Worm (Caenorhabditis elegans) whole organism, L1 larva: Measurements from ENCODE around the gene mmad-1.

Source experiments
- C16A3.4 ChIP-seq: fragments of 150-350 bp; optimal IDR thresholded peaks from 2 replicates; lab custom pipeline; 2014; ENCODE audit warnings: missing biosample characterization, missing genetic modification characterization
- efl-3 ChIP-seq: fragments of 200-800 bp; sonication (Bioruptor generic); optimal IDR thresholded peaks from 2 replicates; lab custom pipeline; 2018; ENCODE audit warnings: mild to moderate bottlenecking, missing genetic modification characterization, missing compliant biosample characterization
- lsy-2 ChIP-seq, 2 experiments: fragments of 150-350 bp; optimal IDR thresholded peaks; 2 replicates each; lab custom pipeline; 2014; ENCODE audit warnings: missing biosample characterization in 2 of 2, missing genetic modification characterization in 2 of 2
- pqm-1 ChIP-seq: sonication (generic microtip); optimal IDR thresholded peaks from 3 replicates; lab custom pipeline; 2017; ENCODE audit warnings: missing biosample characterization, missing genetic modification characterization

- TF ChIP-seq lsy-2 (tag; optimal IDR thresholded peaks at IDR 0.05; lab: Kevin White, UChicago) (no peak), pqm-1 (tag; lab: Kevin White, UChicago) (no peak), C16A3.4 (tag; lab: Kevin White, UChicago) (no peak), efl-3 (GFP tag; lab: Kevin White, UChicago) (no peak)
Measured at ce11 chrIII:13526702-13527101, 22.1 kb downstream of the mmad-1 start.
